Worm (Caenorhabditis elegans): ENCODE data around the gene best-23.

Gene best-23

DNA sequence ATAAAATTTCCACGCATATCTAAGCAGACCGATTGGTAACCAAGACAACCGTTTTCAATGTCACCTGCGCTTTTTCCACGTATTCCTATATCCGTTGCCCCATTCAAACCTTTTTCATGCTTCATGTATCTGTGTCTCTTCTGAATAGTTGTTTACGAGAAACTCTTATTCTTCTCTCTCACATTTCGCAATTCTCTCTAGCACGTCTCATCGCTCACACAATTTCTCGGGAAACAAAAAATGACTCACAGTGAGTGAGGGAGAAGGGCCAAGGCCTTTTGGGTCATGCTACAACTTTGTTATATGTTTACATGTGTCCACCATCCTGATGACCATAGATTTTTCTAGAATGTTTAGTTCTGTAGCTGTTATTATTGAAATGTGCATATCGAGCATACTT is 20.1 kb downstream of the best-23 start (continued):
- TF ChIP-seq ces-1 (GFP tag; optimal IDR thresholded peaks at IDR 0.05) (no peak), nhr-77 (tag; optimal IDR thresholded peaks at IDR 0.05) (no peak), dsc-1 (tag; optimal IDR thresholded peaks at IDR 0.05) (peak; percentile 16), ceh-8 (GFP tag; optimal IDR thresholded peaks at IDR 0.05) (no peak), irx-1 (tag; optimal IDR thresholded peaks at IDR 0.05) (no peak), efl-1 (optimal IDR thresholded peaks at IDR 0.05) (peak; percentile 14 to 37), efl-1 (GFP tag; optimal IDR thresholded peaks at IDR 0.05 in 1 of 2) (no peak), lsy-2 (tag; optimal IDR thresholded peaks at IDR 0.05) (peak; percentile 43 to 68), jun-1 (tag; optimal IDR thresholded peaks at IDR 0.05) (peak; percentile 67), nhr-28 (tag; optimal IDR thresholded peaks at IDR 0.05) (no peak)

DNA sequence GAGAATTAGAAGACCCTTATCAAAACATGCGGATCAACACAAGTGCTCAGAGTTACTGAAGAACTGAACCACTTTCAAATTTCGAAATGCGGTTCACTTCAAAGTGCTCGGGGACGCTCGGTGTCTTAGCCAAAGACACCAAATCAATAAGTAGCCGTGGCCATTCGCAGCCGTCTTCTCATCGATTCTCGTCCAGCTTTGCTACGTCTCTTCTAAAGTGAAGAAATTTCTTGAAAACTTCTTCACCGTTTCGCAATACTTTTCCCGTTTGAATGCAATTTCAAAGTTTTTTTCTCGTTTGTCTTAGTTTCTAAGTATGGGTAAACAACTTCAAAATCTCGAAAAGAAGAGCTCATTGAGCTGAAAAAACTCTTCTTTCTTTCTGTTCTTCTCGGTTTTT is 22.5 kb downstream of the best-23 start:
- TF ChIP-seq nhr-71 (tag; optimal IDR thresholded peaks at IDR 0.05) (peak; percentile 6), F16B12.6 (tag; optimal IDR thresholded peaks at IDR 0.05) (peak; percentile 14), ztf-4 (tag; optimal IDR thresholded peaks at IDR 0.05) (no peak), ceh-82 (tag; optimal IDR thresholded peaks at IDR 0.05) (peak; percentile 12 to 68 (median 22)), lsy-2 (tag; optimal IDR thresholded peaks at IDR 0.05) (peak; percentile 6 to 37), pag-3 (tag; optimal IDR thresholded peaks at IDR 0.05; ENCODE audit: borderline replicate concordance, insufficient read depth) (no peak), efl-1 (optimal IDR thresholded peaks at IDR 0.05) (peak; percentile 2 to 3), efl-1 (GFP tag; optimal IDR thresholded peaks at IDR 0.05 in 1 of 2) (no peak), unc-130 (tag; optimal IDR thresholded peaks at IDR 0.05) (no peak), fkh-10 (GFP tag; optimal IDR thresholded peaks at IDR 0.05) (peak; percentile 29), lin-35 (GFP tag; optimal IDR thresholded peaks at IDR 0.05) (peak in 1 of 2 experiments; percentile 16), lin-14 (GFP tag; optimal IDR thresholded peaks at IDR 0.05) (peak; percentile 78), fkh-8 (tag; optimal IDR thresholded peaks at IDR 0.05) (peak; percentile 8)

ce11 chrII:7880373-7880862 is 27.0 kb downstream of the best-23 start, which contains the start of gene perm-1:
Gene perm-1 (plus strand): TSS chrII:7880812.
- TF ChIP-seq nhr-12 (tag; optimal IDR thresholded peaks at IDR 0.05) (no peak), lir-3 (tag; optimal IDR thresholded peaks at IDR 0.05; ENCODE audit: poor library complexity) (no peak), lin-13 (GFP tag; optimal IDR thresholded peaks at IDR 0.05) (no peak), lsy-2 (tag; optimal IDR thresholded peaks at IDR 0.05) (peak in 1 of 2 experiments; percentile 46), aly-2 (tag; optimal IDR thresholded peaks at IDR 0.05) (no peak)

- no peak for TF ChIP-seq aly-2 (tag; optimal IDR thresholded peaks at IDR 0.05)
- TF ChIP-seq dpl-1 (GFP tag; optimal IDR thresholded peaks at IDR 0.05), result peak in 1 of 3 experiments; percentile 23
- no peak for TF ChIP-seq nhr-90 (tag; optimal IDR thresholded peaks at IDR 0.05; ENCODE audit: poor library complexity)
- TF ChIP-seq nhr-76 (tag; optimal IDR thresholded peaks at IDR 0.05), result no peak
- TF ChIP-seq snu-23 (GFP tag; optimal IDR thresholded peaks at IDR 0.05), result peak; percentile 6
- TF ChIP-seq lin-35 (GFP tag; optimal IDR thresholded peaks at IDR 0.05), result peak in 1 of 2 experiments; percentile 5
- no peak; the same call in 1 of the 2 replicates for TF ChIP-seq mab-9 (GFP tag; IDR thresholded peaks at IDR 0.05)
- no peak for TF ChIP-seq C16A3.4 (tag; optimal IDR thresholded peaks at IDR 0.05)
- peak in 1 of 2 experiments; percentile 21 for TF ChIP-seq lsy-2 (tag; optimal IDR thresholded peaks at IDR 0.05)
Measured at ce11 chrII:7879266-7879718, 28.1 kb downstream of the best-23 start, which contains the start of the genes vha-4 and T01H3.5. Gene vha-4 (minus strand): TSS chrII:7879316. Gene T01H3.5 (plus strand): TSS chrII:7879616.

ce11 chrII:7877744-7878468 is 29.5 kb downstream of the best-23 start, which contains the start of gene T01H3.2:
Gene T01H3.2 (minus strand): TSS chrII:7877994.
- peak; percentile 2 for TF ChIP-seq snu-23 (GFP tag; optimal IDR thresholded peaks at IDR 0.05)
- TF ChIP-seq nhr-77 (tag; optimal IDR thresholded peaks at IDR 0.05), result no peak
- peak; percentile 41 for TF ChIP-seq nhr-71 (tag; optimal IDR thresholded peaks at IDR 0.05)
- no peak for TF ChIP-seq efl-1 (optimal IDR thresholded peaks at IDR 0.05)
- peak in 1 of 2 experiments; percentile 86 for TF ChIP-seq efl-1 (GFP tag; optimal IDR thresholded peaks at IDR 0.05 in 1 of 2)
- TF ChIP-seq unc-62 (GFP tag; optimal IDR thresholded peaks at IDR 0.05), result no peak
- no peak for TF ChIP-seq fkh-4 (tag; optimal IDR thresholded peaks at IDR 0.05; ENCODE audit: borderline replicate concordance)
- TF ChIP-seq aha-1 (tag; optimal IDR thresholded peaks at IDR 0.05), result no peak
